Worm (Caenorhabditis elegans) whole organism, L4 larva: ENCODE data around the gene T05A7.7.

Source experiments
- F10B5.3 ChIP-seq: sonication (generic microtip); optimal IDR thresholded peaks from 2 replicates; lab custom pipeline; 2016; ENCODE audit warnings: mild to moderate bottlenecking, missing genetic modification characterization, missing compliant biosample characterization
- F37D6.2 ChIP-seq: sonication (generic microtip); optimal IDR thresholded peaks from 2 replicates; lab custom pipeline; 2016; ENCODE audit warnings: mild to moderate bottlenecking, missing genetic modification characterization, missing compliant biosample characterization
- R02D3.7 ChIP-seq: fragments of 150-350 bp; sonication (generic microtip); optimal IDR thresholded peaks from 3 replicates; lab custom pipeline; 2014; ENCODE audit warnings: missing biosample characterization, missing genetic modification characterization
- Y5F2A.4 ChIP-seq: fragments of 200-800 bp; sonication (Bioruptor generic); optimal IDR thresholded peaks from 2 replicates; lab custom pipeline; 2018; ENCODE audit warnings: mild to moderate bottlenecking, missing genetic modification characterization, missing compliant biosample characterization
- aly-2 ChIP-seq: sonication (generic microtip); optimal IDR thresholded peaks from 2 replicates; lab custom pipeline; 2018; ENCODE audit warnings: missing biosample characterization, missing genetic modification characterization
- ama-1 ChIP-seq: fragments of 150-350 bp; optimal IDR thresholded peaks from 2 replicates; lab custom pipeline; 2014; ENCODE audit warnings: inconsistent platforms, mixed read lengths
- ceh-20 ChIP-seq: fragments of 200-800 bp; sonication (Bioruptor generic); IDR thresholded peaks from 2 replicates; pipeline ENCODE4 v1.3.6; 2022; ENCODE audit warnings: missing genetic modification reagents, missing genetic modification characterization, missing compliant biosample characterization
- ceh-28 ChIP-seq: fragments of 150-350 bp; optimal IDR thresholded peaks from 2 replicates; lab custom pipeline; 2014; ENCODE audit warnings: missing biosample characterization, missing genetic modification reagents, missing genetic modification characterization
- ceh-62 ChIP-seq: sonication (generic microtip); optimal IDR thresholded peaks from 2 replicates; lab custom pipeline; 2017; ENCODE audit warnings: missing biosample characterization, missing genetic modification characterization
- ctbp-1 ChIP-seq: fragments of 200-800 bp; sonication (Bioruptor generic); IDR thresholded peaks from 2 replicates; pipeline ENCODE4 v1.3.6; 2022; ENCODE audit warnings: missing genetic modification reagents, missing genetic modification characterization, missing compliant biosample characterization
- daf-12 ChIP-seq: fragments of 150-350 bp; optimal IDR thresholded peaks from 2 replicates; lab custom pipeline; 2014; ENCODE audit warnings: missing biosample characterization, missing genetic modification reagents, missing genetic modification characterization
- daf-16 ChIP-seq, 3 experiments: sonication (generic microtip); optimal IDR thresholded peaks; 2 replicates each; lab custom pipeline; 2016 to 2017; ENCODE audit warnings: missing genetic modification characterization in 3 of 3, missing genetic modification reagents in 3 of 3, mild to moderate bottlenecking in 2 of 3, missing compliant biosample characterization in 2 of 3, missing biosample characterization in 1 of 3, moderate library complexity in 1 of 3
- dve-1 ChIP-seq: sonication (generic microtip); optimal IDR thresholded peaks from 2 replicates; lab custom pipeline; 2017; ENCODE audit warnings: antibody characterized with exemption, mild to moderate bottlenecking, missing genetic modification characterization, missing compliant biosample characterization; ENCODE audit not compliant: insufficient read depth
- egl-27 ChIP-seq: sonication (generic microtip); optimal IDR thresholded peaks from 3 replicates; lab custom pipeline; 2017; ENCODE audit warnings: missing biosample characterization, missing genetic modification reagents, missing genetic modification characterization
- egl-43 ChIP-seq: fragments of 200-800 bp; sonication (Bioruptor generic); IDR thresholded peaks from 2 replicates; pipeline ENCODE4 v1.3.6; 2022; ENCODE audit warnings: missing genetic modification reagents, missing genetic modification characterization, missing compliant biosample characterization
- fos-1 ChIP-seq: fragments of 150-350 bp; optimal IDR thresholded peaks from 2 replicates; lab custom pipeline; 2014; ENCODE audit warnings: missing biosample characterization, missing genetic modification characterization
- lin-1 ChIP-seq: fragments of 200-800 bp; sonication (Bioruptor generic); IDR thresholded peaks from 2 replicates; pipeline ENCODE4 v1.3.6; 2022; ENCODE audit warnings: missing genetic modification reagents, missing genetic modification characterization, missing compliant biosample characterization
- lin-29 ChIP-seq: fragments of 200-800 bp; sonication (Bioruptor generic); IDR thresholded peaks from 2 replicates; pipeline ENCODE4 v1.3.6; 2022; ENCODE audit warnings: missing genetic modification reagents, missing genetic modification characterization, missing compliant biosample characterization
- lsy-2 ChIP-seq, 2 experiments: fragments of 150-350 bp in 1 of 2; sonication (generic microtip) in 1 of 2; optimal IDR thresholded peaks; 2 replicates each; lab custom pipeline; 2014 to 2017; ENCODE audit warnings: missing biosample characterization in 2 of 2, missing genetic modification characterization in 2 of 2
- mep-1 ChIP-seq: fragments of 150-350 bp; sonication (generic microtip); optimal IDR thresholded peaks from 3 replicates; lab custom pipeline; 2014; ENCODE audit warnings: missing biosample characterization, missing genetic modification characterization
- mxl-2 ChIP-seq: fragments of 200-800 bp; sonication (Bioruptor generic); conservative IDR thresholded peaks from 2 replicates; pipeline ENCODE4 v1.3.6; 2022; ENCODE audit warnings: missing genetic modification reagents, missing genetic modification characterization, missing compliant biosample characterization
- nhr-25 ChIP-seq: sonication (generic microtip); optimal IDR thresholded peaks from 2 replicates; lab custom pipeline; 2017; ENCODE audit warnings: missing genetic modification characterization, mild to moderate bottlenecking, missing compliant biosample characterization, antibody characterized with exemption, moderate library complexity, borderline replicate concordance; ENCODE audit not compliant: insufficient read depth
- nhr-48 ChIP-seq: sonication (generic microtip); optimal IDR thresholded peaks from 2 replicates; lab custom pipeline; 2016; ENCODE audit warnings: mild to moderate bottlenecking, missing genetic modification characterization, missing compliant biosample characterization
- nhr-77 ChIP-seq: fragments of 150-350 bp; optimal IDR thresholded peaks from 2 replicates; lab custom pipeline; 2014; ENCODE audit warnings: missing biosample characterization, missing genetic modification characterization
- pqm-1 ChIP-seq: sonication (generic microtip); optimal IDR thresholded peaks from 2 replicates; lab custom pipeline; 2017; ENCODE audit warnings: missing biosample characterization, missing genetic modification characterization
- set-16 ChIP-seq: fragments of 200-800 bp; sonication (Bioruptor generic); IDR thresholded peaks from 2 replicates; pipeline ENCODE4 v1.3.6; 2022; ENCODE audit warnings: missing genetic modification reagents, missing genetic modification characterization, missing compliant biosample characterization
- snpc-1.2 ChIP-seq: fragments of 200-800 bp; sonication (Bioruptor generic); IDR thresholded peaks from 2 replicates; pipeline ENCODE4 v1.3.6; 2022; ENCODE audit warnings: missing genetic modification reagents, missing genetic modification characterization, missing compliant biosample characterization
- unc-130 ChIP-seq: sonication (generic microtip); optimal IDR thresholded peaks from 2 replicates; lab custom pipeline; 2016; ENCODE audit warnings: missing genetic modification reagents, missing genetic modification characterization, missing compliant biosample characterization
- unc-62 ChIP-seq, 3 experiments: fragments of 150-350 bp in 1 of 3; sonication (generic microtip); optimal IDR thresholded peaks in 2 of 3; peaks in 1 of 3; 1 replicate in 1 of 3; 2 replicates in 2 of 3; lab custom pipeline; 2014 to 2017; ENCODE audit warnings: missing biosample characterization in 3 of 3, missing genetic modification characterization in 3 of 3, missing genetic modification reagents in 3 of 3, missing genotype in 1 of 3
- zfp-3 ChIP-seq: fragments of 200-800 bp; sonication (Bioruptor generic); conservative IDR thresholded peaks from 2 replicates; pipeline ENCODE4 v1.3.6; 2022; ENCODE audit warnings: missing genetic modification reagents, missing genetic modification characterization, missing compliant biosample characterization
- zip-11 ChIP-seq: fragments of 200-800 bp; sonication (Bioruptor generic); IDR thresholded peaks from 2 replicates; pipeline ENCODE4 v1.3.6; 2022; ENCODE audit warnings: missing genetic modification characterization, missing compliant biosample characterization
- zip-2 ChIP-seq: fragments of 150-350 bp; optimal IDR thresholded peaks from 2 replicates; lab custom pipeline; 2014; ENCODE audit warnings: missing biosample characterization, missing genetic modification characterization

Gene T05A7.7

ce11 chrII:4661278-4661677 is 20.0 kb downstream of the T05A7.7 start, which contains the start of gene T05A7.13:
T05A7.13 (minus strand) TSS chrII:4661378.
- TF ChIP-seq ctbp-1 (GFP tag; lab: Robert Waterston, UW) (no peak), egl-27 (tag; lab: Kevin White, UChicago) (no peak), zfp-3 (GFP tag; lab: Robert Waterston, UW) (no peak), lin-1 (GFP tag; lab: Robert Waterston, UW) (no peak), F37D6.2 (tag; lab: Kevin White, UChicago) (no peak), zip-11 (GFP tag; lab: Robert Waterston, UW) (no peak), mxl-2 (GFP tag; lab: Robert Waterston, UW) (no peak), R02D3.7 (tag; lab: Kevin White, UChicago) (no peak)

DNA sequence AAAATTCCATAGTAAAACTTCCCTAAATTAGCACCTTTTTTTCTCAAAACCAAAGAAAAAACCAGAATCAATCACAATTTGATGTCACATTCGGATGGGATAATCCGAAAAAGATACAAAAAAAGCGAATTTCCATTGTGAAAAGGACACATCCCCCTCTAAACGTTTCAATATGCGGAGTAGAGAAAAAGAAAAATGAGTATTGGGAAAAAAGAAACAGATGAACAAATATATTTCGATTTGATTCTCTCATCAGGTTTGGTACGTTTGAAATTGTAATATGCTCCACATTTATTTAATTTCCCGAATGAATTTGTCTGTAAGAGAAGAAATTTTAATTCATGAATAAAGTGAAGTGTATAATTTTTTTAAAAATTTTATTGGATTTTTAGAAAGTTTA is 23.0 kb downstream of the T05A7.7 start:
- TF ChIP-seq ceh-28, result no peak
- TF ChIP-seq, all 104 proteins: peak for 0

DNA sequence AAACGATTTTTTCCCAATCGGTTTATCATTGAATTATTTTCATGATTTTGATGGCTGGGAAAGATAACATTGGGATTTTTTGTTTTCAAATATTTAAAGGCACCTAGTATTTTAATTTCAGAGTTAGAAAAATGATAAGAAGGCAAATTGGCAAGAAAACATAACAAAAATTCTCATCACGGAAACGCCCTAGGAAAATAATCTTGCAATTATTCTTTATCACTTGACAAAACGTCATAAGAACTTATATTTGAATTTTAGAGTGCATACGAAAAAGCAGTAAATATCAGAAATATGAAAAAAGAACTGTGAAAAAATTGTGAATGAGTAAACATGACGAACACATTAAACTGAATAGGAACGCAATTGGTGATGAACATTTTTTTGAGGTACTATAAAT is 23.9 kb downstream of the T05A7.7 start:
- no peak for TF ChIP-seq F37D6.2 (tag; lab: Kevin White, UChicago)
- TF ChIP-seq daf-16 (GFP tag; optimal IDR thresholded peaks at IDR 0.05; lab: Kevin White, UChicago), result no peak
- peak; percentile 83 for TF ChIP-seq daf-16 (tag; optimal IDR thresholded peaks at IDR 0.05; lab: Kevin White, UChicago)
- TF ChIP-seq nhr-25 (tag; lab: Kevin White, UChicago), result no peak
- no peak for TF ChIP-seq nhr-77 (tag; lab: Kevin White, UChicago)

DNA sequence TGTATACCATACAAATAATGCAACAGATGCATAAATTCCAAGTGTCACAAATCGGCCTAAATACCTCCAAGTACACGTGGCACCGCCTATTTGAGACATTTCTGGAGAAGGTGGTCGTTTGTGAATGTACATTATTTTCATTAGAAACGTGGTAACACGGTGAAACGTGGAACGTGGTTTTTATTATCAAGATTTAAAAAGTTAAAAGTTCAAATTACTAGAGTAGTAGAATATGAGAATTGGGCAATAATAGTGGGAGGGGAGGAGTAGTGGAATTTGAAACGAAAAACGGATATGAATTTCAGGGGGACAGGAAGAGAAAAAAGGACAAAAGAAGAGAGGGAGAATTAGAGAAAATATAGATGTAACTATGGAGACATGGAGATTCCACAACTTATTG is 25.5 kb downstream of the T05A7.7 start, which contains the start of gene fut-6:
Gene fut-6 (minus strand): TSS at position 101 of the 400 bp plus-strand sequence.
- TF ChIP-seq pqm-1 (tag; lab: Kevin White, UChicago), result no peak
- no peak for TF ChIP-seq zip-11 (GFP tag; lab: Robert Waterston, UW)
- TF ChIP-seq ceh-62 (tag; lab: Kevin White, UChicago), result no peak
- TF ChIP-seq set-16 (GFP tag; lab: Robert Waterston, UW), result no peak
- TF ChIP-seq nhr-48, result no peak
- TF ChIP-seq ctbp-1 (GFP tag; lab: Robert Waterston, UW), result no peak

- TF ChIP-seq unc-62 (GFP tag; optimal IDR thresholded peaks at IDR 0.05 in 1 of 2; lab: Kevin White, UChicago) (peak in 1 of 2 experiments; percentile 97), unc-62 (tag; optimal IDR thresholded peaks at IDR 0.05; lab: Kevin White, UChicago) (no peak), unc-130 (GFP tag; lab: Kevin White, UChicago) (no peak)
These were observed 31.2 kb downstream of the T05A7.7 start for ce11 chrII:4650072-4650471.

- TF ChIP-seq daf-12 (tag; lab: Kevin White, UChicago), result no peak
- TF ChIP-seq zip-2 (tag; lab: Kevin White, UChicago), result no peak
These were observed 32.5 kb downstream of the T05A7.7 start, which contains the start of gene lgc-27 for ce11 chrII:4648785-4649184. lgc-27 (plus strand) TSS chrII:4649085.

DNA sequence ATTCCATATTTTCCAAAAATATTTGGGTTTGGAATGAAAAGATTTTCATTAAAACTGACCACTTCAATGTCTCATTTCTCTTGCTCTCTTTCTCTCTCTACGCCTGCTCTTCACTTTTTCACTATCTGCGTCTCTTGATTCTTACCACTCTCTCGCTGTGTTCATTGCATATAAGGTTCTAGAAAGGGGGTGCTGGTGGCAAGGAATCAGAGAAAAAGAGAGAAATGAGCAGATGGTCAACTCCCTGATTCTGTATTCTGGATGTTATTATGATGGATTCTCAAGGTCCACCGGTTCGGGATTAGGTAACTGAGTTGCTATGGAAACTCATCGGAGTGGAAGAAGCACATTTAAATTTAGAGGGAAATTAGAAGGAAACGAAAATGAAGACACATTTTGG is 40.5 kb downstream of the T05A7.7 start:
- TF ChIP-seq fos-1 (tag; lab: Kevin White, UChicago) (no peak), lsy-2 (tag; optimal IDR thresholded peaks at IDR 0.05; lab: Kevin White, UChicago) (no peak), ctbp-1 (GFP tag; lab: Robert Waterston, UW) (no peak), dve-1 (tag; lab: Kevin White, UChicago) (no peak), F10B5.3 (tag; lab: Kevin White, UChicago) (no peak), Y5F2A.4 (GFP tag; lab: Kevin White, UChicago) (no peak), snpc-1.2 (GFP tag; lab: Robert Waterston, UW) (no peak), aly-2 (tag; lab: Kevin White, UChicago) (no peak), ceh-20 (GFP tag; lab: Robert Waterston, UW) (no peak), mep-1 (tag; lab: Kevin White, UChicago) (no peak), lin-29 (GFP tag; lab: Robert Waterston, UW) (no peak), egl-43 (GFP tag; lab: Robert Waterston, UW) (no peak), F37D6.2 (tag; lab: Kevin White, UChicago) (no peak), ama-1 (no peak)
